Fruit fly (Drosophila melanogaster) whole organism, embryonic: ENCODE data around the gene ABCB7.

Source experiments
- Ada2b ChIP-seq: fragments of 200-800 bp; sonication (Bioruptor generic); IDR thresholded peaks from 2 replicates; pipeline ENCODE4 v1.3.6; 2022; ENCODE audit warnings: missing biosample characterization, missing genetic modification characterization
- Asciz ChIP-seq: fragments of 200-800 bp; sonication (Bioruptor generic); optimal IDR thresholded peaks from 2 replicates; lab custom pipeline; 2017; ENCODE audit warnings: missing biosample characterization, mild to moderate bottlenecking, missing genetic modification characterization, missing genetic modification reagents
- BEAF-32 ChIP-seq: fragments of 200-800 bp; sonication (Bioruptor generic); optimal IDR thresholded peaks from 3 replicates; lab custom pipeline; 2017; ENCODE audit warnings: missing biosample characterization, missing genetic modification characterization, mild to moderate bottlenecking, moderate library complexity, missing genetic modification reagents
- CG10147 ChIP-seq: fragments of 200-800 bp; sonication (Bioruptor generic); optimal IDR thresholded peaks from 2 replicates; lab custom pipeline; 2019; ENCODE audit warnings: missing biosample characterization, mild to moderate bottlenecking, missing genetic modification characterization, moderate library complexity
- CG10209 ChIP-seq: fragments of 200-800 bp; sonication (Bioruptor generic); optimal IDR thresholded peaks from 3 replicates; lab custom pipeline; 2017; ENCODE audit warnings: missing biosample characterization, mild to moderate bottlenecking, missing genetic modification characterization, missing genetic modification reagents
- CG12236 ChIP-seq: fragments of 200-800 bp; sonication (Bioruptor generic); optimal IDR thresholded peaks from 2 replicates; lab custom pipeline; 2016; ENCODE audit warnings: missing biosample characterization, missing genetic modification characterization
- CG1647 ChIP-seq: fragments of 200-800 bp; sonication (Bioruptor generic); optimal IDR thresholded peaks from 3 replicates; lab custom pipeline; 2016; ENCODE audit warnings: missing biosample characterization, missing genetic modification characterization
- CG2199 ChIP-seq: fragments of 200-800 bp; sonication (Bioruptor generic); IDR thresholded peaks from 3 replicates; pipeline ENCODE4 v1.3.6; 2022; ENCODE audit warnings: missing biosample characterization, missing genetic modification characterization
- CG30431 ChIP-seq: fragments of 200-800 bp; sonication (Bioruptor generic); optimal IDR thresholded peaks from 2 replicates; lab custom pipeline; 2017; ENCODE audit warnings: missing biosample characterization, missing genetic modification characterization
- CG31441 ChIP-seq: fragments of 200-800 bp; sonication (Bioruptor generic); IDR thresholded peaks from 2 replicates; pipeline ENCODE4 v1.3.6; 2022; ENCODE audit warnings: missing biosample characterization, missing genetic modification characterization
- CG3163 ChIP-seq: fragments of 200-800 bp; sonication (Bioruptor generic); optimal IDR thresholded peaks from 3 replicates; lab custom pipeline; 2016; ENCODE audit warnings: missing biosample characterization, missing genetic modification characterization
- CG43689 ChIP-seq: fragments of 200-800 bp; sonication (Bioruptor generic); IDR thresholded peaks from 2 replicates; pipeline ENCODE4 v1.3.6; 2022; ENCODE audit warnings: missing biosample characterization, missing genetic modification characterization
- CG4617 ChIP-seq: fragments of 200-800 bp; sonication (Bioruptor generic); optimal IDR thresholded peaks from 3 replicates; lab custom pipeline; 2016; ENCODE audit warnings: missing biosample characterization, missing genetic modification characterization, borderline replicate concordance
- CG4854 ChIP-seq: fragments of 200-800 bp; sonication (Bioruptor generic); optimal IDR thresholded peaks from 2 replicates; lab custom pipeline; 2016; ENCODE audit warnings: missing biosample characterization, missing genetic modification characterization, inconsistent platforms
- CG6272 ChIP-seq: fragments of 200-800 bp; sonication (Bioruptor generic); IDR thresholded peaks from 2 replicates; pipeline ENCODE4 v1.3.6; 2022; ENCODE audit warnings: missing biosample characterization, missing genetic modification characterization
- CG6791 ChIP-seq: fragments of 200-800 bp; sonication (Bioruptor generic); IDR thresholded peaks from 3 replicates; pipeline ENCODE4 v1.3.6; 2022; ENCODE audit warnings: missing biosample characterization, missing genetic modification characterization; ENCODE audit not compliant: partially characterized antibody
- CG7839 ChIP-seq: fragments of 200-800 bp; sonication (Bioruptor generic); optimal IDR thresholded peaks from 3 replicates; lab custom pipeline; 2018; ENCODE audit warnings: missing biosample characterization, mild to moderate bottlenecking, missing genetic modification characterization, moderate library complexity
- CG8765 ChIP-seq: fragments of 200-800 bp; sonication (Bioruptor generic); IDR thresholded peaks from 2 replicates; pipeline ENCODE4 v1.3.6; 2022; ENCODE audit warnings: missing biosample characterization, missing genetic modification characterization
- CG9609 ChIP-seq: fragments of 200-800 bp; sonication (Bioruptor generic); optimal IDR thresholded peaks from 3 replicates; lab custom pipeline; 2016; ENCODE audit warnings: missing biosample characterization, missing genetic modification characterization
- CG9727 ChIP-seq: fragments of 200-800 bp; sonication (Bioruptor generic); optimal IDR thresholded peaks from 3 replicates; lab custom pipeline; 2017; ENCODE audit warnings: missing biosample characterization, mild to moderate bottlenecking, missing genetic modification characterization
- Dfd ChIP-seq, 2 experiments: fragments of >200 bp; optimal IDR thresholded peaks; 2 replicates each; lab custom pipeline; 2017; ENCODE audit warnings: missing biosample characterization in 2 of 2, missing genetic modification characterization in 2 of 2
- GATAe ChIP-seq: fragments of 200-800 bp; sonication (Bioruptor generic); conservative IDR thresholded peaks from 2 replicates; pipeline ENCODE4 v1.3.6; 2022; ENCODE audit warnings: missing biosample characterization, missing genetic modification characterization
- Lhr ChIP-seq: fragments of 200-800 bp; sonication (Bioruptor generic); optimal IDR thresholded peaks from 3 replicates; lab custom pipeline; 2017; ENCODE audit warnings: mild to moderate bottlenecking, missing biosample characterization, missing genetic modification reagents, missing genetic modification characterization
- Mrtf ChIP-seq: fragments of 200-800 bp; sonication (Bioruptor generic); IDR thresholded peaks from 3 replicates; pipeline ENCODE4 v1.3.6; 2022; ENCODE audit warnings: missing biosample characterization, missing genetic modification characterization
- NfI ChIP-seq: fragments of 200-800 bp; sonication (Bioruptor generic); optimal IDR thresholded peaks from 3 replicates; lab custom pipeline; 2018; ENCODE audit warnings: missing biosample characterization, mild to moderate bottlenecking, missing genetic modification characterization, moderate library complexity
- Spps ChIP-seq: fragments of 200-800 bp; sonication (Bioruptor generic); optimal IDR thresholded peaks from 2 replicates; lab custom pipeline; 2018; ENCODE audit warnings: missing biosample characterization, mild to moderate bottlenecking, missing genetic modification characterization
- Sry-β ChIP-seq: fragments of 200-800 bp; sonication (Bioruptor generic); optimal IDR thresholded peaks from 2 replicates; lab custom pipeline; 2018; ENCODE audit warnings: missing biosample characterization, mild to moderate bottlenecking, missing genetic modification characterization, moderate library complexity
- Sry-δ ChIP-seq: fragments of 200-800 bp; sonication (Bioruptor generic); optimal IDR thresholded peaks from 2 replicates; lab custom pipeline; 2016; ENCODE audit warnings: missing biosample characterization, missing genetic modification characterization
- Tbp ChIP-seq: fragments of >200 bp; optimal IDR thresholded peaks from 2 replicates; lab custom pipeline; 2018; ENCODE audit warnings: missing biosample characterization, missing genetic modification characterization
- Usf ChIP-seq: fragments of 200-800 bp; sonication (Bioruptor generic); optimal IDR thresholded peaks from 2 replicates; lab custom pipeline; 2017; ENCODE audit warnings: missing genotype, missing biosample characterization, missing genetic modification characterization
- aop ChIP-seq: fragments of 200-800 bp; sonication (Bioruptor generic); IDR thresholded peaks from 2 replicates; pipeline ENCODE4 v1.3.6; 2022; ENCODE audit warnings: missing biosample characterization, missing genetic modification characterization
- bigmax ChIP-seq: fragments of 200-800 bp; sonication (Bioruptor generic); optimal IDR thresholded peaks from 2 replicates; lab custom pipeline; 2018; ENCODE audit warnings: missing biosample characterization, mild to moderate bottlenecking, missing genetic modification characterization
- btn ChIP-seq: fragments of 200-800 bp; sonication (Bioruptor generic); optimal IDR thresholded peaks from 2 replicates; lab custom pipeline; 2016; ENCODE audit warnings: missing biosample characterization, missing genetic modification characterization
- cato ChIP-seq: fragments of 200-800 bp; sonication (Bioruptor generic); optimal IDR thresholded peaks from 2 replicates; lab custom pipeline; 2016; ENCODE audit warnings: missing biosample characterization, missing genetic modification characterization, borderline replicate concordance
- cg ChIP-seq: fragments of 200-800 bp; sonication (Bioruptor generic); optimal IDR thresholded peaks from 3 replicates; lab custom pipeline; 2019; ENCODE audit warnings: missing biosample characterization, mild to moderate bottlenecking, missing genetic modification characterization, moderate library complexity
- ci ChIP-seq: fragments of 200-800 bp; sonication (Bioruptor generic); IDR thresholded peaks from 3 replicates; pipeline ENCODE4 v1.3.6; 2022; ENCODE audit warnings: missing biosample characterization, missing genetic modification characterization
- cwo ChIP-seq: fragments of 200-800 bp; sonication (Bioruptor generic); optimal IDR thresholded peaks from 3 replicates; lab custom pipeline; 2017; ENCODE audit warnings: missing biosample characterization, missing genetic modification characterization, mild to moderate bottlenecking, moderate library complexity, missing genetic modification reagents
- dysf ChIP-seq: fragments of 200-800 bp; sonication (Bioruptor generic); IDR thresholded peaks from 3 replicates; pipeline ENCODE4 v1.3.6; 2022; ENCODE audit warnings: missing biosample characterization, missing genetic modification characterization
- gsb ChIP-seq: fragments of 200-800 bp; sonication (Bioruptor generic); IDR thresholded peaks from 2 replicates; pipeline ENCODE4 v1.3.6; 2022; ENCODE audit warnings: missing biosample characterization, missing genetic modification characterization
- gsb-n ChIP-seq: fragments of 200-800 bp; sonication (Bioruptor generic); optimal IDR thresholded peaks from 3 replicates; lab custom pipeline; 2018; ENCODE audit warnings: missing biosample characterization, mild to moderate bottlenecking, missing genetic modification characterization
- gt ChIP-seq: fragments of 200-800 bp; sonication (Bioruptor generic); IDR thresholded peaks from 2 replicates; pipeline ENCODE4 v1.3.6; 2022; ENCODE audit warnings: missing biosample characterization, missing genetic modification characterization
- ind ChIP-seq: fragments of 200-800 bp; sonication (Bioruptor generic); optimal IDR thresholded peaks from 3 replicates; lab custom pipeline; 2016; ENCODE audit warnings: missing biosample characterization, missing genetic modification characterization
- mirr ChIP-seq: fragments of 200-800 bp; sonication (Bioruptor generic); optimal IDR thresholded peaks from 3 replicates; lab custom pipeline; 2018; ENCODE audit warnings: missing biosample characterization, mild to moderate bottlenecking, missing genetic modification characterization
- nerfin-1 ChIP-seq: fragments of 200-800 bp; sonication (Bioruptor generic); optimal IDR thresholded peaks from 3 replicates; lab custom pipeline; 2019; ENCODE audit warnings: missing biosample characterization, mild to moderate bottlenecking, missing genetic modification characterization, moderate library complexity
- rib ChIP-seq: fragments of 200-800 bp; sonication (Bioruptor generic); IDR thresholded peaks from 2 replicates; pipeline ENCODE4 v1.3.6; 2022; ENCODE audit warnings: missing biosample characterization, missing genetic modification characterization
- slou ChIP-seq: fragments of 200-800 bp; sonication (Bioruptor generic); optimal IDR thresholded peaks from 3 replicates; lab custom pipeline; 2016; ENCODE audit warnings: missing biosample characterization, missing genetic modification characterization
- sna ChIP-seq: fragments of 200-800 bp; sonication (Bioruptor generic); IDR thresholded peaks from 2 replicates; pipeline ENCODE4 v1.3.6; 2022; ENCODE audit warnings: missing biosample characterization, missing genetic modification characterization; ENCODE audit not compliant: partially characterized antibody
- sob ChIP-seq: fragments of 200-800 bp; sonication (Bioruptor generic); IDR thresholded peaks from 2 replicates; pipeline ENCODE4 v1.3.6; 2022; ENCODE audit warnings: missing biosample characterization, missing genetic modification characterization
- vfl ChIP-seq: fragments of 200-800 bp; sonication (Bioruptor generic); optimal IDR thresholded peaks from 2 replicates; lab custom pipeline; 2016; ENCODE audit warnings: missing biosample characterization, missing genetic modification characterization
- z ChIP-seq: fragments of 200-800 bp; sonication (Bioruptor generic); IDR thresholded peaks from 3 replicates; pipeline ENCODE4 v1.3.6; 2022; ENCODE audit warnings: missing biosample characterization, missing genetic modification characterization

ABCB7 gene

DNA sequence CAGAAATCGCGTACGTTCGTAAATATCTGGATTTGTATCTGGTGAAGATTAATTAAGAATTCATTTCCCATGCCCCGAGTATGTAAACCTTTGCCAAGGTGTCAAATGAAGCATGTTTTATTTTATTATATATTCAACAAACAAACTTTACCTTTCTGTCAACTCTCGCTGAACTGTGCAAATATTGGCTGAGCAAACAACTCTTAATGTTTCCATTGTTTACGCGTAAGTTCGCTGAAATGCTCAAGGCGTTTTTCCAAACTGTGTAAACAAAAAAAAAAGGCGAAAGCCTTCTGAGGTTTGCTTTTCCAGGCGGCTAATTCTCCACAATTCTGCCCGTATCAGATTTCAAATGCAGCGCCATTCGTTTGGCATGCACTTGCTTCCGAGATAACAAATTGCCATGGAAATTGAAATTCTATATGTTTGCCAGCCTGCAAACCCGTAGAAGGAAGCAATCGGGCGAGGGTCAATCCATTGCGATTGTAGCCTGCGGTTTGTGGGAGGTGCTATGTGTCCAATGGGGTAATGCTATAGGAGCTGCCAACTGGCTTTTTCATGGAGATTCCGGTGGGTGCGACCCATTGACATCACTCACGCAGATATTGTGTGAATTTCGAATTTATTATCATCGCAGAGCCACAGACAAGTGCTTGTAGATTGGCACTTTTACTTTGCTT, 26.4 kb upstream of the ABCB7 start (continued):
- TF ChIP-seq Spps (tag; lab: Kevin White, UChicago), result no peak
- no peak for TF ChIP-seq CG30431 (GFP tag; lab: Kevin White, UChicago)
- no peak for TF ChIP-seq Tbp (GFP tag; lab: Kevin White, UChicago)
- no peak for TF ChIP-seq gt
- TF ChIP-seq slou (GFP tag; lab: Kevin White, UChicago), result no peak
- TF ChIP-seq btn (GFP tag; lab: Kevin White, UChicago), result no peak
- peak; percentile 81 for TF ChIP-seq mirr (GFP tag; lab: Kevin White, UChicago)
- TF ChIP-seq bigmax (GFP tag; lab: Kevin White, UChicago), result peak; percentile 65
- no peak for TF ChIP-seq Dfd (GFP tag; optimal IDR thresholded peaks at IDR 0.05; lab: Kevin White, UChicago)
- peak; percentile 80 for TF ChIP-seq Asciz (GFP tag; lab: Kevin White, UChicago)
- no peak for TF ChIP-seq CG6272
- 0 out of 3 replicates have a peak, but pooled peaks have one; percentile 34 for TF ChIP-seq z
- TF ChIP-seq CG10147 (GFP tag; lab: Kevin White, UChicago), result peak; percentile 83
- peak; percentile 19 for TF ChIP-seq Sry-δ (GFP tag; lab: Kevin White, UChicago)
- peak; percentile 78 for TF ChIP-seq cwo (GFP tag; lab: Kevin White, UChicago)
- TF ChIP-seq nerfin-1 (tag; lab: Kevin White, UChicago), result peak; percentile 26
- no peak for TF ChIP-seq sna (GFP tag; lab: Robert Waterston, UW)
- peak; percentile 84; the same call in 1 of the 2 replicates for TF ChIP-seq sob (GFP tag; lab: Robert Waterston, UW)
- peak; percentile 52; the same call in 1 of the 2 replicates for TF ChIP-seq gsb (GFP tag; lab: Robert Waterston, UW)
- TF ChIP-seq CG4854 (GFP tag; lab: Kevin White, UChicago), result no peak
- TF ChIP-seq rib (GFP tag; lab: Robert Waterston, UW), result peak; percentile 93
- TF ChIP-seq Usf (GFP tag; lab: Kevin White, UChicago), result peak; percentile 14
- peak; percentile 75 for TF ChIP-seq CG9727 (GFP tag; lab: Kevin White, UChicago)
- peak; percentile 81 for TF ChIP-seq CG1647 (GFP tag; lab: Kevin White, UChicago)
- no peak for TF ChIP-seq gsb-n
- no peak for TF ChIP-seq cato
- no peak for TF ChIP-seq CG4617
- TF ChIP-seq CG2199 (GFP tag; lab: Robert Waterston, UW), result no peak
- no peak for TF ChIP-seq CG7839 (tag; lab: Kevin White, UChicago)
- TF ChIP-seq CG10209, result peak; percentile 82
- no peak for TF ChIP-seq CG8765
- TF ChIP-seq GATAe (GFP tag; lab: Robert Waterston, UW), result no peak
- TF ChIP-seq ci (GFP tag; lab: Robert Waterston, UW), result peak; percentile 67
- TF ChIP-seq dysf (GFP tag; lab: Robert Waterston, UW), result peak; percentile 43; the same call in 1 of the 3 replicates
- TF ChIP-seq CG43689, result no peak
- TF ChIP-seq vfl, result peak; percentile 14
- TF ChIP-seq CG9609 (GFP tag; lab: Kevin White, UChicago), result no peak
- peak; percentile 38; the same call in 1 of the 2 replicates for TF ChIP-seq CG31441
- peak; percentile 52 for TF ChIP-seq Ada2b (GFP tag; lab: Robert Waterston, UW)
- no peak for TF ChIP-seq Lhr
- TF ChIP-seq CG12236 (GFP tag; lab: Kevin White, UChicago), result no peak
- no peak for TF ChIP-seq CG6791 (GFP tag; lab: Robert Waterston, UW)
- TF ChIP-seq Sry-β (GFP tag; lab: Kevin White, UChicago), result no peak
- TF ChIP-seq BEAF-32, result no peak
- peak; percentile 16 for TF ChIP-seq CG3163 (GFP tag; lab: Kevin White, UChicago)
- peak; percentile 71 for TF ChIP-seq NfI (GFP tag; lab: Kevin White, UChicago)
- TF ChIP-seq cg (GFP tag; lab: Kevin White, UChicago), result no peak
- no peak for TF ChIP-seq ind (GFP tag; lab: Kevin White, UChicago)
- TF ChIP-seq Mrtf (GFP tag; lab: Robert Waterston, UW), result 0 out of 3 replicates have a peak, but pooled peaks have one; percentile 11
- no peak for TF ChIP-seq aop (GFP tag; lab: Robert Waterston, UW)
